Worm (Caenorhabditis elegans): ENCODE data around the gene clc-20.

Gene clc-20

DNA sequence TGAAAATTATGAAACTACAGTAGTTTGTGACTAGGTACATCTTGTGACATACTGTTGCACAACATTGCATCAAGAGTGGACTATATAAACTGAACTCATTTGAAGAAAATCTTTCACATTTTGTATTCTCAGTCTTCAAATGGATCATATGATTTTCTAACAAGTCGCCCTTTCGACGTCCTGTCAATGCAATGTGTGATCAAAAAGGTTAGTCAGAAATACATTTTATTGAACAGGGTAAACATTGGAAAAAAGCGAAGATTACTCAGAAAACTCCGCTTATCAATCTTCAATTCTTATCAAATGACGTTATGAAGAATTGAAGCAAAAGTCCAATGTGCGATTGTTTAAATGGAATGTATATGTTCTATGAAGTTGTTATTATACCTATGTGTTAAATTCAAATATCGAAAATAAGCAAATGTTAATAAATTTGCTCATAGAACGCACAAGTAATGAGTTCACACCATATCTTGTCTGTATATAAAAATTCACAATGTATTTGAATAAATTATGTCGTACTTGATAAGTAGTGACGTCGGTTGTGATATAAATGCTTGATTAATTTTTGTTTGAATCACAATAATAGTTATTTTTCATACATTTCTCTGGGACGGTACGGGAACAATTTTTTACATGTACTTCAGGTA, 39.4 kb upstream of the clc-20 start, which contains the start of gene zip-2 (continued):
- TF ChIP-seq lin-15B (tag; optimal IDR thresholded peaks at IDR 0.05), result no peak
- TF ChIP-seq pqm-1 (tag; optimal IDR thresholded peaks at IDR 0.05), result peak; percentile 84
- TF ChIP-seq nhr-6 (tag; optimal IDR thresholded peaks at IDR 0.05), result peak; percentile 83
- TF ChIP-seq daf-16 (GFP tag; optimal IDR thresholded peaks at IDR 0.05), result no peak
- peak; percentile 95 for TF ChIP-seq daf-16 (tag; optimal IDR thresholded peaks at IDR 0.05)
- no peak for TF ChIP-seq F44E2.7 (GFP tag; IDR thresholded peaks at IDR 0.05)
- no peak for TF ChIP-seq F37D6.2 (tag; optimal IDR thresholded peaks at IDR 0.05)
- no peak for TF ChIP-seq spr-3 (GFP tag; optimal IDR thresholded peaks at IDR 0.05)
- TF ChIP-seq lin-1 (GFP tag; IDR thresholded peaks at IDR 0.05), result peak; percentile 72; the same call in 1 of the 2 replicates
- TF ChIP-seq hlh-30 (tag; optimal IDR thresholded peaks at IDR 0.05; ENCODE audit: insufficient read depth), result peak; percentile 74
- TF ChIP-seq nhr-237 (tag; optimal IDR thresholded peaks at IDR 0.05), result no peak
- peak; percentile 38 for TF ChIP-seq T20F7.1 (GFP tag; optimal IDR thresholded peaks at IDR 0.05)
- TF ChIP-seq arid-1 (GFP tag; conservative IDR thresholded peaks at IDR 0.05), result no peak
- no peak for TF ChIP-seq ctbp-1 (GFP tag; IDR thresholded peaks at IDR 0.05)
- no peak for TF ChIP-seq lir-3 (tag; optimal IDR thresholded peaks at IDR 0.05)
- TF ChIP-seq hif-1 (tag; optimal IDR thresholded peaks at IDR 0.05), result no peak
- no peak for TF ChIP-seq ceh-32 (tag; optimal IDR thresholded peaks at IDR 0.05; ENCODE audit: poor library complexity)
- no peak for TF ChIP-seq nhr-41 (GFP tag; IDR thresholded peaks at IDR 0.05)
- no peak for TF ChIP-seq Y5F2A.4 (GFP tag; optimal IDR thresholded peaks at IDR 0.05)
- TF ChIP-seq ztf-11 (tag; optimal IDR thresholded peaks at IDR 0.05), result no peak

DNA sequence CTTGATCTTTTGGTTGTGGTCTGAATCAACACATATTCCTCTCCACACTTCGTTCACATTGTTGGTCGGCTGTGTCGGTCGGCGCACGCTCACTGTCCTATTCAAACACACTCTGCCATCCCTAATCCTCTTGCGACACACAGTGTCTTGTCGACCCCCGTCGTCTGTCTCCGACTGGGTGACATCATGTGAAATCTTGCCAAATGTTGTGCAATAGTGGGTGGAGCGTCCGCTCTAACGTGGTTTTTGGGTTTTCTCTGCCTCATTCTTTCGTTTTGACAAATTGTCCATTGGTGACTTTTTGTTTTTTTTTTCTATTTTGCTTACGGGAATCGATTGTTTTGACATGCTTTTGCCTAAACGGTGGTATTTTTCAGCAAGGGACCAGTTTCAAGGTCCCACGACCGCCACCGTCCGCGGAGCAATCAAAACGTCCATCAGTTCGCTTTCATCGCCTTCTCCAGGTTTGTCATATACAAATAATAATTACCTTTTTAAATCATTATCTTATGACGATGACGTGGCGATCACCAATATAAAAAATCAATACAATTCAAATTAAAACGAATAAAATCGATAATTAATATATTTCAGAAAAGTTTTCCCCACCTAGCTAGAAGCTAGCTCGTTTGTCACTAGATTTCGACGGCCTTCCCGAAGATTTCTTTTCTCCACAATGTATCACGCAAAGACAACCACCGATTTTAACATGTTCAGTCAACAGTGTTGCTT, 38.5 kb upstream of the clc-20 start:
- TF ChIP-seq ZK337.2 (GFP tag; IDR thresholded peaks at IDR 0.05) (no peak), daf-16 (GFP tag; optimal IDR thresholded peaks at IDR 0.05) (peak; percentile 17 to 53), daf-16 (tag; optimal IDR thresholded peaks at IDR 0.05) (peak; percentile 88), zip-11 (GFP tag; IDR thresholded peaks at IDR 0.05) (no peak), lin-29 (GFP tag; IDR thresholded peaks at IDR 0.05) (no peak), rbr-2 (tag; optimal IDR thresholded peaks at IDR 0.05) (peak; percentile 85), nhr-102 (tag; optimal IDR thresholded peaks at IDR 0.05) (peak; percentile 76), cey-2 (tag; optimal IDR thresholded peaks at IDR 0.05; ENCODE audit: borderline replicate concordance, insufficient read depth) (peak; percentile 82), zag-1 (tag; optimal IDR thresholded peaks at IDR 0.05) (peak; percentile 10), lin-13 (GFP tag; optimal IDR thresholded peaks at IDR 0.05) (peak; percentile 78), T20F7.1 (GFP tag; optimal IDR thresholded peaks at IDR 0.05) (peak; percentile 73), egl-27 (tag; optimal IDR thresholded peaks at IDR 0.05) (no peak), ces-1 (GFP tag; optimal IDR thresholded peaks at IDR 0.05) (no peak), dmd-8 (GFP tag; IDR thresholded peaks at IDR 0.05) (no peak), mep-1 (tag; optimal IDR thresholded peaks at IDR 0.05) (peak; percentile 97), nhr-76 (tag; optimal IDR thresholded peaks at IDR 0.05) (peak; percentile 37), zfp-2 (tag; optimal IDR thresholded peaks at IDR 0.05) (no peak), F26F4.8 (GFP tag; conservative IDR thresholded peaks at IDR 0.05) (no peak), set-16 (GFP tag; IDR thresholded peaks at IDR 0.05) (peak; percentile 55; the same call in 1 of the 2 replicates), spr-3 (GFP tag; optimal IDR thresholded peaks at IDR 0.05) (no peak), nhr-42 (GFP tag; IDR thresholded peaks at IDR 0.05) (peak; percentile 82), nhr-28 (tag; optimal IDR thresholded peaks at IDR 0.05) (peak; percentile 98), ctbp-1 (GFP tag; IDR thresholded peaks at IDR 0.05) (peak; percentile 82), hif-1 (tag; optimal IDR thresholded peaks at IDR 0.05) (peak; percentile 52 to 88), aha-1 (tag) (peak; percentile 99), lin-38 (GFP tag; IDR thresholded peaks at IDR 0.05) (peak; percentile 70), nhr-48 (tag; optimal IDR thresholded peaks at IDR 0.05) (peak; percentile 83), mes-2 (tag; optimal IDR thresholded peaks at IDR 0.05; ENCODE audit: poor library complexity, severe bottlenecking) (peak; percentile 69), arid-1 (GFP tag; conservative IDR thresholded peaks at IDR 0.05) (peak; percentile 65; the same call in 1 of the 2 replicates), ceh-28 (tag; optimal IDR thresholded peaks at IDR 0.05) (peak; percentile 66), lin-1 (GFP tag; IDR thresholded peaks at IDR 0.05) (peak; percentile 78; the same call in 1 of the 2 replicates), Y5F2A.4 (GFP tag; optimal IDR thresholded peaks at IDR 0.05) (no peak), dve-1 (tag; optimal IDR thresholded peaks at IDR 0.05; ENCODE audit: insufficient read depth) (peak; percentile 98), D1046.2 (GFP tag; IDR thresholded peaks at IDR 0.05) (0 out of 2 replicates have a peak, but pooled peaks have one; percentile 48), mxl-2 (GFP tag; conservative IDR thresholded peaks at IDR 0.05) (0 out of 2 replicates have a peak, but pooled peaks have one; percentile 3)

All from whole organism, L4 larva.